Fruit fly (Drosophila melanogaster) whole organism, prepupa: ENCODE measurements around the gene rdog.
A peak's percentile ranks its signal among the peaks of the same experiment; 100 is the strongest.

ENCODE experiments used
- CG11902 ChIP-seq: fragments of 200-800 bp; sonication (Bioruptor generic); optimal IDR thresholded peaks from 3 replicates; lab custom pipeline; 2016; ENCODE audit warnings: missing biosample characterization, missing genetic modification characterization
- CG3032 ChIP-seq: fragments of 200-800 bp; optimal IDR thresholded peaks from 2 replicates; lab custom pipeline; 2019; ENCODE audit warnings: missing biosample characterization, mild to moderate bottlenecking, missing genetic modification characterization, moderate library complexity
- CG6276 ChIP-seq: fragments of 200-800 bp; sonication (Bioruptor generic); optimal IDR thresholded peaks from 2 replicates; lab custom pipeline; 2017; ENCODE audit warnings: missing biosample characterization, mild to moderate bottlenecking, missing genetic modification characterization
- CG7368 ChIP-seq: fragments of 200-800 bp; sonication (Bioruptor generic); optimal IDR thresholded peaks from 3 replicates; lab custom pipeline; 2016; ENCODE audit warnings: missing biosample characterization, missing genetic modification characterization
- Ets21C ChIP-seq: fragments of 200-800 bp; sonication (Bioruptor generic); optimal IDR thresholded peaks from 3 replicates; lab custom pipeline; 2016; ENCODE audit warnings: missing biosample characterization, missing genetic modification characterization
- Hr4 ChIP-seq: fragments of 200-800 bp; sonication (Bioruptor generic); optimal IDR thresholded peaks from 3 replicates; lab custom pipeline; 2016; ENCODE audit warnings: missing biosample characterization, missing genetic modification characterization
- Lpt ChIP-seq: fragments of 200-800 bp; sonication (Bioruptor generic); optimal IDR thresholded peaks from 3 replicates; lab custom pipeline; 2016; ENCODE audit warnings: missing biosample characterization, missing genetic modification characterization
- OdsH ChIP-seq: fragments of 200-800 bp; sonication (Bioruptor generic); optimal IDR thresholded peaks from 3 replicates; lab custom pipeline; 2016; ENCODE audit warnings: missing biosample characterization, missing genetic modification characterization
- Sox14 ChIP-seq: fragments of 200-800 bp; sonication (Bioruptor generic); optimal IDR thresholded peaks from 3 replicates; lab custom pipeline; 2016; ENCODE audit warnings: missing biosample characterization, missing genetic modification characterization
- Sox15 ChIP-seq: fragments of 200-800 bp; sonication (Bioruptor generic); optimal IDR thresholded peaks from 3 replicates; lab custom pipeline; 2016; ENCODE audit warnings: missing biosample characterization, missing genetic modification characterization
- acj6 ChIP-seq: fragments of 200-800 bp; sonication (Bioruptor generic); optimal IDR thresholded peaks from 3 replicates; lab custom pipeline; 2016; ENCODE audit warnings: missing biosample characterization, missing genetic modification characterization
- dsx ChIP-seq: fragments of 200-800 bp; optimal IDR thresholded peaks from 3 replicates; lab custom pipeline; 2019; ENCODE audit warnings: missing biosample characterization, mild to moderate bottlenecking, missing genetic modification characterization, moderate library complexity; ENCODE audit not compliant: poor library complexity, severe bottlenecking
- spab ChIP-seq: fragments of 200-800 bp; sonication (Bioruptor generic); optimal IDR thresholded peaks from 2 replicates; lab custom pipeline; 2017; ENCODE audit warnings: missing biosample characterization, mild to moderate bottlenecking, missing genetic modification characterization, missing genetic modification reagents
- svp ChIP-seq: fragments of 200-800 bp; sonication (Bioruptor generic); peaks from one replicate; lab custom pipeline; 2016; ENCODE audit warnings: missing biosample characterization, missing genetic modification characterization

- TF ChIP-seq CG6276 (GFP tag; lab: Kevin White, UChicago) (no peak), Sox14 (GFP tag; lab: Kevin White, UChicago) (no peak), OdsH (GFP tag; lab: Kevin White, UChicago) (no peak), Hr4 (GFP tag; lab: Kevin White, UChicago) (no peak), CG11902 (GFP tag; lab: Kevin White, UChicago) (no peak), acj6 (no peak), CG7368 (GFP tag; lab: Kevin White, UChicago) (no peak), Lpt (no peak), svp (GFP tag; lab: Kevin White, UChicago) (peak; percentile 40), CG3032 (tag; lab: Kevin White, UChicago) (no peak), Ets21C (GFP tag; lab: Kevin White, UChicago) (no peak), Sox15 (GFP tag; lab: Kevin White, UChicago) (no peak), spab (no peak), dsx (GFP tag; lab: Kevin White, UChicago) (no peak)
These were observed 37.0 kb downstream of the rdog start, which contains the start of gene jus for dm6 chr3R:29194957-29195356.
